Fruit fly (Drosophila melanogaster) whole organism, embryonic: Measurements from ENCODE around the gene CG9483.
A peak's percentile ranks its signal among the peaks of the same experiment; 100 is the strongest.

Experiments used
- Antp ChIP-seq: fragments of 200-800 bp; sonication (Bioruptor generic); optimal IDR thresholded peaks from 3 replicates; lab custom pipeline; 2016; ENCODE audit warnings: missing biosample characterization, missing genetic modification characterization
- BEAF-32 ChIP-seq: fragments of 200-800 bp; sonication (Bioruptor generic); optimal IDR thresholded peaks from 3 replicates; lab custom pipeline; 2017; ENCODE audit warnings: missing biosample characterization, missing genetic modification characterization, mild to moderate bottlenecking, moderate library complexity, missing genetic modification reagents
- CG10209 ChIP-seq: fragments of 200-800 bp; sonication (Bioruptor generic); optimal IDR thresholded peaks from 3 replicates; lab custom pipeline; 2017; ENCODE audit warnings: missing biosample characterization, mild to moderate bottlenecking, missing genetic modification characterization, missing genetic modification reagents
- CG10321 ChIP-seq: fragments of 200-800 bp; sonication (Bioruptor generic); IDR thresholded peaks from 2 replicates; pipeline ENCODE4 v1.3.6; 2022; ENCODE audit warnings: missing biosample characterization, missing genetic modification characterization
- CG10462 ChIP-seq: fragments of 200-800 bp; sonication (Bioruptor generic); optimal IDR thresholded peaks from 2 replicates; lab custom pipeline; 2016; ENCODE audit warnings: missing biosample characterization, missing genetic modification characterization
- CG11504 ChIP-seq: fragments of 200-800 bp; sonication (Bioruptor generic); optimal IDR thresholded peaks from 3 replicates; lab custom pipeline; 2019; ENCODE audit warnings: missing biosample characterization, mild to moderate bottlenecking, missing genetic modification characterization, moderate library complexity
- CG12071 ChIP-seq: fragments of 200-800 bp; sonication (Bioruptor generic); optimal IDR thresholded peaks from 3 replicates; lab custom pipeline; 2018; ENCODE audit warnings: missing biosample characterization, mild to moderate bottlenecking, missing genetic modification characterization
- CG15601 ChIP-seq: fragments of 200-800 bp; sonication (Bioruptor generic); optimal IDR thresholded peaks from 3 replicates; lab custom pipeline; 2019; ENCODE audit warnings: missing biosample characterization, mild to moderate bottlenecking, missing genetic modification characterization, moderate library complexity
- CG17186 ChIP-seq: fragments of 200-800 bp; sonication (Bioruptor generic); optimal IDR thresholded peaks from 3 replicates; lab custom pipeline; 2017; ENCODE audit warnings: missing biosample characterization, missing genetic modification reagents, missing genetic modification characterization
- CG18011 ChIP-seq: fragments of 200-800 bp; sonication (Bioruptor generic); optimal IDR thresholded peaks from 2 replicates; lab custom pipeline; 2017; ENCODE audit warnings: missing biosample characterization, missing genetic modification characterization, mild to moderate bottlenecking, moderate library complexity, missing genotype
- CG18619 ChIP-seq: fragments of 200-800 bp; sonication (Bioruptor generic); optimal IDR thresholded peaks from 3 replicates; lab custom pipeline; 2017; ENCODE audit warnings: missing biosample characterization, mild to moderate bottlenecking, missing genetic modification characterization
- CG2875 ChIP-seq: fragments of 200-800 bp; sonication (Bioruptor generic); optimal IDR thresholded peaks from 2 replicates; lab custom pipeline; 2017; ENCODE audit warnings: missing biosample characterization, mild to moderate bottlenecking, missing genetic modification characterization, missing genetic modification reagents
- CG4617 ChIP-seq: fragments of 200-800 bp; sonication (Bioruptor generic); optimal IDR thresholded peaks from 3 replicates; lab custom pipeline; 2016; ENCODE audit warnings: missing biosample characterization, missing genetic modification characterization, borderline replicate concordance
- CG6791 ChIP-seq: fragments of 200-800 bp; sonication (Bioruptor generic); IDR thresholded peaks from 3 replicates; pipeline ENCODE4 v1.3.6; 2022; ENCODE audit warnings: missing biosample characterization, missing genetic modification characterization; ENCODE audit not compliant: partially characterized antibody
- CG7745 ChIP-seq: fragments of 200-800 bp; sonication (Bioruptor generic); optimal IDR thresholded peaks from 2 replicates; lab custom pipeline; 2018; ENCODE audit warnings: missing biosample characterization, mild to moderate bottlenecking, missing genetic modification characterization, moderate library complexity
- CG8944 ChIP-seq: fragments of 200-800 bp; sonication (Bioruptor generic); optimal IDR thresholded peaks from 3 replicates; lab custom pipeline; 2016; ENCODE audit warnings: missing biosample characterization, missing genetic modification characterization
- CG9932 ChIP-seq: fragments of 200-800 bp; sonication (Bioruptor generic); IDR thresholded peaks from 2 replicates; pipeline ENCODE4 v1.3.6; 2022; ENCODE audit warnings: missing biosample characterization, missing genetic modification characterization
- ERR ChIP-seq: fragments of 200-800 bp; sonication (Bioruptor generic); optimal IDR thresholded peaks from 2 replicates; lab custom pipeline; 2016; ENCODE audit warnings: missing biosample characterization, missing genetic modification characterization
- Fer1 ChIP-seq: fragments of 200-800 bp; sonication (Bioruptor generic); optimal IDR thresholded peaks from 2 replicates; lab custom pipeline; 2017; ENCODE audit warnings: missing biosample characterization, mild to moderate bottlenecking, missing genetic modification characterization
- Hey ChIP-seq: fragments of 200-800 bp; sonication (Bioruptor generic); optimal IDR thresholded peaks from 3 replicates; lab custom pipeline; 2018; ENCODE audit warnings: missing biosample characterization, mild to moderate bottlenecking, missing genetic modification characterization
- Kr ChIP-seq: fragments of 200-800 bp; sonication (Bioruptor generic); optimal IDR thresholded peaks from 2 replicates; lab custom pipeline; 2017; ENCODE audit warnings: missing biosample characterization, mild to moderate bottlenecking, missing genetic modification characterization
- Mrtf ChIP-seq: fragments of 200-800 bp; sonication (Bioruptor generic); IDR thresholded peaks from 3 replicates; pipeline ENCODE4 v1.3.6; 2022; ENCODE audit warnings: missing biosample characterization, missing genetic modification characterization
- NC2α ChIP-seq: fragments of 200-800 bp; sonication (Bioruptor generic); optimal IDR thresholded peaks from 2 replicates; lab custom pipeline; 2016; ENCODE audit warnings: missing biosample characterization, missing genetic modification characterization
- Rfx ChIP-seq: fragments of 200-800 bp; sonication (Bioruptor generic); IDR thresholded peaks from 2 replicates; pipeline ENCODE4 v1.3.6; 2022; ENCODE audit warnings: missing biosample characterization, missing genetic modification characterization
- Rx ChIP-seq: fragments of 200-800 bp; sonication (Bioruptor generic); IDR thresholded peaks from 2 replicates; pipeline ENCODE4 v1.3.6; 2022; ENCODE audit warnings: missing biosample characterization, missing genetic modification characterization
- Scr ChIP-seq: fragments of 200-800 bp; sonication (Bioruptor generic); IDR thresholded peaks from 2 replicates; pipeline ENCODE4 v1.3.6; 2022; ENCODE audit warnings: missing biosample characterization, missing genetic modification characterization; ENCODE audit not compliant: partially characterized antibody
- Sry-β ChIP-seq: fragments of 200-800 bp; sonication (Bioruptor generic); optimal IDR thresholded peaks from 2 replicates; lab custom pipeline; 2018; ENCODE audit warnings: missing biosample characterization, mild to moderate bottlenecking, missing genetic modification characterization, moderate library complexity
- Taf1 ChIP-seq: fragments of 200-800 bp; sonication (Bioruptor generic); IDR thresholded peaks from 2 replicates; pipeline ENCODE4 v1.3.6; 2022; ENCODE audit warnings: missing biosample characterization, missing genetic modification characterization
- Xbp1 ChIP-seq: fragments of 200-800 bp; sonication (Bioruptor generic); optimal IDR thresholded peaks from 3 replicates; lab custom pipeline; 2016; ENCODE audit warnings: missing biosample characterization, mild to moderate bottlenecking, missing genetic modification characterization
- cato ChIP-seq: fragments of 200-800 bp; sonication (Bioruptor generic); optimal IDR thresholded peaks from 2 replicates; lab custom pipeline; 2016; ENCODE audit warnings: missing biosample characterization, missing genetic modification characterization, borderline replicate concordance
- chif ChIP-seq, 2 experiments: fragments of 200-800 bp; sonication (Bioruptor generic); optimal IDR thresholded peaks; 3 replicates each; lab custom pipeline; 2016; ENCODE audit warnings: missing biosample characterization in 2 of 2, missing genetic modification characterization in 2 of 2
- chn ChIP-seq: fragments of 200-800 bp; sonication (Bioruptor generic); optimal IDR thresholded peaks from 2 replicates; lab custom pipeline; 2016; ENCODE audit warnings: missing biosample characterization, missing genetic modification characterization
- croc ChIP-seq: fragments of 200-800 bp; sonication (Bioruptor generic); conservative IDR thresholded peaks from 3 replicates; pipeline ENCODE4 v1.3.6; 2022; ENCODE audit warnings: missing biosample characterization, missing genetic modification characterization
- fd64A ChIP-seq: fragments of 200-800 bp; sonication (Bioruptor generic); optimal IDR thresholded peaks from 3 replicates; lab custom pipeline; 2018; ENCODE audit warnings: missing biosample characterization, mild to moderate bottlenecking, missing genetic modification characterization
- gcm2 ChIP-seq: fragments of 200-800 bp; sonication (Bioruptor generic); optimal IDR thresholded peaks from 2 replicates; lab custom pipeline; 2016; ENCODE audit warnings: missing biosample characterization, missing genetic modification characterization
- inv ChIP-seq: fragments of 200-800 bp; sonication (Bioruptor generic); IDR thresholded peaks from 2 replicates; pipeline ENCODE4 v1.3.6; 2022; ENCODE audit warnings: missing biosample characterization, missing genetic modification characterization; ENCODE audit not compliant: partially characterized antibody
- kah ChIP-seq: fragments of 200-800 bp; sonication (Bioruptor generic); optimal IDR thresholded peaks from 2 replicates; lab custom pipeline; 2018; ENCODE audit warnings: missing biosample characterization, mild to moderate bottlenecking, missing genetic modification characterization
- knrl ChIP-seq: fragments of 200-800 bp; sonication (Bioruptor generic); IDR thresholded peaks from 3 replicates; pipeline ENCODE4 v1.3.6; 2022; ENCODE audit warnings: missing biosample characterization, missing genetic modification characterization; ENCODE audit not compliant: partially characterized antibody
- maf-S ChIP-seq: fragments of 200-800 bp; sonication (Bioruptor generic); optimal IDR thresholded peaks from 2 replicates; lab custom pipeline; 2016; ENCODE audit warnings: missing biosample characterization, missing genetic modification characterization
- mld ChIP-seq: fragments of 200-800 bp; sonication (Bioruptor generic); IDR thresholded peaks from 3 replicates; pipeline ENCODE4 v1.3.6; 2022; ENCODE audit warnings: missing biosample characterization, missing genetic modification characterization; ENCODE audit not compliant: partially characterized antibody
- odd ChIP-seq: fragments of 200-800 bp; sonication (Bioruptor generic); optimal IDR thresholded peaks from 2 replicates; lab custom pipeline; 2017; ENCODE audit warnings: missing biosample characterization, mild to moderate bottlenecking, missing genetic modification characterization
- pb ChIP-seq: fragments of 200-800 bp; sonication (Bioruptor generic); optimal IDR thresholded peaks from 3 replicates; lab custom pipeline; 2016; ENCODE audit warnings: missing biosample characterization, missing genetic modification characterization
- pita ChIP-seq: fragments of 200-800 bp; sonication (Bioruptor generic); optimal IDR thresholded peaks from 2 replicates; lab custom pipeline; 2017; ENCODE audit warnings: missing biosample characterization, mild to moderate bottlenecking, missing genetic modification characterization
- prd ChIP-seq, 3 experiments: fragments of >200 bp in 2 of 3; fragments of 200-800 bp in 1 of 3; sonication (Bioruptor generic) in 1 of 3; optimal IDR thresholded peaks in 2 of 3; IDR thresholded peaks in 1 of 3; 2 replicates in 2 of 3; 3 replicates in 1 of 3; pipeline versions ENCODE4 v1.3.6 to Lab custom; 2017 to 2022; ENCODE audit warnings: missing biosample characterization in 1 of 3, missing genetic modification characterization in 1 of 3
- sima ChIP-seq: fragments of 200-800 bp; sonication (Bioruptor generic); optimal IDR thresholded peaks from 2 replicates; lab custom pipeline; 2016; ENCODE audit warnings: missing biosample characterization, missing genetic modification characterization
- sob ChIP-seq: fragments of 200-800 bp; sonication (Bioruptor generic); IDR thresholded peaks from 2 replicates; pipeline ENCODE4 v1.3.6; 2022; ENCODE audit warnings: missing biosample characterization, missing genetic modification characterization
- stwl ChIP-seq: fragments of 200-800 bp; sonication (Bioruptor generic); optimal IDR thresholded peaks from 3 replicates; lab custom pipeline; 2018; ENCODE audit warnings: missing biosample characterization, mild to moderate bottlenecking, missing genetic modification characterization, moderate library complexity
- trem ChIP-seq: fragments of 200-800 bp; optimal IDR thresholded peaks from 3 replicates; lab custom pipeline; 2019; ENCODE audit warnings: missing biosample characterization, mild to moderate bottlenecking, missing genetic modification characterization, moderate library complexity
- tup ChIP-seq: fragments of 200-800 bp; sonication (Bioruptor generic); optimal IDR thresholded peaks from 2 replicates; lab custom pipeline; 2016; ENCODE audit warnings: missing biosample characterization, mild to moderate bottlenecking, missing genetic modification characterization, moderate library complexity

Gene CG9483

dm6 chr2L:8860767-8861166 lies 5.8 kb upstream of the CG9483 start (continued):
- TF ChIP-seq BEAF-32 (no peak), croc (GFP tag; lab: Robert Waterston, UW) (peak; percentile 82), CG12071 (GFP tag; lab: Kevin White, UChicago) (peak; percentile 36), CG10321 (GFP tag; lab: Robert Waterston, UW) (no peak), CG4617 (GFP tag; lab: Kevin White, UChicago) (no peak), CG6791 (no peak), Fer1 (no peak), pb (GFP tag; lab: Kevin White, UChicago) (peak; percentile 9), Antp (GFP tag; lab: Kevin White, UChicago) (peak; percentile 18), sob (peak; percentile 66; the same call in 1 of the 2 replicates), tup (peak; percentile 15), CG8944 (GFP tag; lab: Kevin White, UChicago) (no peak), stwl (tag; lab: Kevin White, UChicago) (peak; percentile 2), CG15601 (tag; lab: Kevin White, UChicago) (peak; percentile 59), CG9932 (no peak), kah (GFP tag; lab: Kevin White, UChicago) (peak; percentile 12), CG7745 (no peak), chif (GFP tag; optimal IDR thresholded peaks at IDR 0.05; lab: Kevin White, UChicago) (peak; percentile 33 to 47), gcm2 (GFP tag; lab: Kevin White, UChicago) (no peak), CG18619 (GFP tag; lab: Kevin White, UChicago) (peak; percentile 30), knrl (no peak), Scr (GFP tag; lab: Robert Waterston, UW) (no peak), Sry-β (GFP tag; lab: Kevin White, UChicago) (no peak), chn (GFP tag; lab: Kevin White, UChicago) (peak; percentile 12), CG2875 (peak; percentile 44), CG10462 (GFP tag; lab: Kevin White, UChicago) (peak; percentile 8), ERR (GFP tag; lab: Kevin White, UChicago) (no peak), mld (no peak), sima (GFP tag; lab: Kevin White, UChicago) (no peak), maf-S (GFP tag; lab: Kevin White, UChicago) (no peak), cato (peak; percentile 26), CG10209 (GFP tag; lab: Kevin White, UChicago) (peak; percentile 50), Hey (tag; lab: Kevin White, UChicago) (no peak), inv (GFP tag; lab: Robert Waterston, UW) (no peak), prd (optimal IDR thresholded peaks at IDR 0.05; lab: Kevin White, UChicago) (no peak), prd (GFP tag; IDR thresholded peaks at IDR 0.05; lab: Robert Waterston, UW) (peak; percentile 87), Kr (no peak), odd (peak; percentile 49), NC2α (GFP tag; lab: Kevin White, UChicago) (no peak), Rfx (peak; percentile 57; the same call in 1 of the 2 replicates), Rx (GFP tag; lab: Robert Waterston, UW) (peak; percentile 50; the same call in 1 of the 2 replicates), CG11504 (tag; lab: Kevin White, UChicago) (peak; percentile 79), Taf1 (GFP tag; lab: Robert Waterston, UW) (peak; percentile 46; the same call in 1 of the 2 replicates), Xbp1 (GFP tag; lab: Kevin White, UChicago) (peak; percentile 70), CG17186 (no peak), CG18011 (GFP tag; lab: Kevin White, UChicago) (no peak), trem (peak; percentile 70), Mrtf (GFP tag; lab: Robert Waterston, UW) (peak; percentile 65; the same call in 2 of the 3 replicates), fd64A (GFP tag; lab: Kevin White, UChicago) (peak; percentile 57), pita (no peak)
